Worm (Caenorhabditis elegans) whole organism, L1 larva: ENCODE results near the gene cdd-2.

Experiments
- C04F5.9 ChIP-seq: sonication (generic microtip); optimal IDR thresholded peaks from 2 replicates; lab custom pipeline; 2016; ENCODE audit warnings: missing genetic modification characterization, missing compliant biosample characterization
- C16A3.4 ChIP-seq: fragments of 150-350 bp; optimal IDR thresholded peaks from 2 replicates; lab custom pipeline; 2014; ENCODE audit warnings: missing biosample characterization, missing genetic modification characterization
- alr-1 ChIP-seq: fragments of 200-800 bp; sonication (Bioruptor generic); optimal IDR thresholded peaks from 2 replicates; lab custom pipeline; 2018; ENCODE audit warnings: borderline replicate concordance, mild to moderate bottlenecking, missing genetic modification characterization, missing compliant biosample characterization
- aly-2 ChIP-seq: fragments of 150-350 bp; optimal IDR thresholded peaks from 2 replicates; lab custom pipeline; 2014; ENCODE audit warnings: missing biosample characterization, missing genetic modification characterization
- ceh-63 ChIP-seq: fragments of 200-800 bp; sonication (Bioruptor generic); optimal IDR thresholded peaks from 2 replicates; lab custom pipeline; 2018; ENCODE audit warnings: mild to moderate bottlenecking, missing genetic modification characterization, missing compliant biosample characterization
- ceh-8 ChIP-seq: fragments of 200-800 bp; sonication (Bioruptor generic); optimal IDR thresholded peaks from 2 replicates; lab custom pipeline; 2018; ENCODE audit warnings: mild to moderate bottlenecking, missing genetic modification characterization, moderate library complexity, missing compliant biosample characterization
- ceh-82 ChIP-seq, 3 experiments: fragments of 150-350 bp in 1 of 3; sonication (generic microtip) in 2 of 3; optimal IDR thresholded peaks; 2 replicates each; lab custom pipeline; 2014 to 2017; ENCODE audit warnings: missing biosample characterization in 3 of 3, missing genetic modification characterization in 3 of 3
- ces-1 ChIP-seq: fragments of 150-350 bp; optimal IDR thresholded peaks from 2 replicates; lab custom pipeline; 2014; ENCODE audit warnings: missing biosample characterization, missing genetic modification reagents, missing genetic modification characterization
- dsc-1 ChIP-seq: sonication (generic microtip); optimal IDR thresholded peaks from 2 replicates; lab custom pipeline; 2016; ENCODE audit warnings: mild to moderate bottlenecking, missing genetic modification characterization, missing compliant biosample characterization
- egl-13 ChIP-seq: sonication (generic microtip); optimal IDR thresholded peaks from 2 replicates; lab custom pipeline; 2016; ENCODE audit warnings: missing genotype, missing genetic modification reagents, missing genetic modification characterization, missing compliant biosample characterization
- egl-27 ChIP-seq, 2 experiments: fragments of 150-350 bp in 1 of 2; sonication (generic microtip); optimal IDR thresholded peaks; 3 replicates each; lab custom pipeline; 2017 to 2018; ENCODE audit warnings: missing biosample characterization in 2 of 2, missing genetic modification characterization in 2 of 2, missing genetic modification reagents in 2 of 2
- elt-2 ChIP-seq: sonication (generic microtip); optimal IDR thresholded peaks from 2 replicates; lab custom pipeline; 2016; ENCODE audit warnings: missing genetic modification characterization, mild to moderate bottlenecking, inconsistent platforms, missing compliant biosample characterization, missing genetic modification reagents
- fkh-10 ChIP-seq: sonication (generic microtip); optimal IDR thresholded peaks from 2 replicates; lab custom pipeline; 2017; ENCODE audit warnings: missing biosample characterization, missing genetic modification reagents, missing genetic modification characterization
- fkh-4 ChIP-seq: sonication (generic microtip); optimal IDR thresholded peaks from 2 replicates; lab custom pipeline; 2016; ENCODE audit warnings: missing compliant biosample characterization, missing genetic modification characterization, borderline replicate concordance
- fos-1 ChIP-seq: fragments of 150-350 bp; optimal IDR thresholded peaks from 2 replicates; lab custom pipeline; 2014; ENCODE audit warnings: missing biosample characterization, missing genetic modification characterization
- grh-1 ChIP-seq: fragments of 200-800 bp; sonication (Bioruptor generic); IDR thresholded peaks from 2 replicates; pipeline ENCODE4 v1.3.6; 2022; ENCODE audit warnings: missing genetic modification reagents, missing genetic modification characterization, missing compliant biosample characterization
- hlh-4 ChIP-seq: sonication (generic microtip); optimal IDR thresholded peaks from 2 replicates; lab custom pipeline; 2016; ENCODE audit warnings: mild to moderate bottlenecking, missing genetic modification characterization, missing compliant biosample characterization
- hpl-2 ChIP-seq: fragments of 150-350 bp; optimal IDR thresholded peaks from 2 replicates; lab custom pipeline; 2014; ENCODE audit warnings: missing biosample characterization, missing genetic modification reagents, missing genetic modification characterization
- irx-1 ChIP-seq: sonication (generic microtip); optimal IDR thresholded peaks from 2 replicates; lab custom pipeline; 2016; ENCODE audit warnings: missing genetic modification characterization, missing compliant biosample characterization
- isw-1 ChIP-seq: fragments of 200-800 bp; sonication (Bioruptor generic); IDR thresholded peaks from 2 replicates; pipeline ENCODE4 v1.3.6; 2022; ENCODE audit warnings: missing genetic modification characterization, missing compliant biosample characterization
- jun-1 ChIP-seq: fragments of 150-350 bp; optimal IDR thresholded peaks from 2 replicates; lab custom pipeline; 2014; ENCODE audit warnings: missing biosample characterization, missing genetic modification reagents, missing genetic modification characterization
- lin-13 ChIP-seq: fragments of 150-350 bp; optimal IDR thresholded peaks from 2 replicates; lab custom pipeline; 2014; ENCODE audit warnings: missing biosample characterization, missing genetic modification reagents, missing genetic modification characterization
- lin-14 ChIP-seq: fragments of 200-800 bp; sonication (Bioruptor generic); optimal IDR thresholded peaks from 2 replicates; lab custom pipeline; 2018; ENCODE audit warnings: mild to moderate bottlenecking, missing genetic modification characterization, moderate library complexity, missing compliant biosample characterization
- lin-15B ChIP-seq: fragments of 150-350 bp; sonication (generic microtip); optimal IDR thresholded peaks from 3 replicates; lab custom pipeline; 2014; ENCODE audit warnings: missing biosample characterization, missing genetic modification characterization
- lin-35 ChIP-seq, 2 experiments: fragments of 150-350 bp; optimal IDR thresholded peaks; 2 replicates each; lab custom pipeline; 2014; ENCODE audit warnings: missing biosample characterization in 2 of 2, missing genetic modification characterization in 2 of 2, missing genetic modification reagents in 2 of 2
- lsy-2 ChIP-seq, 2 experiments: fragments of 150-350 bp; optimal IDR thresholded peaks; 2 replicates each; lab custom pipeline; 2014; ENCODE audit warnings: missing biosample characterization in 2 of 2, missing genetic modification characterization in 2 of 2
- mdl-1 ChIP-seq, 2 experiments: fragments of 150-350 bp; optimal IDR thresholded peaks; 2 replicates each; lab custom pipeline; 2014 to 2017; ENCODE audit warnings: missing biosample characterization in 2 of 2, missing genetic modification characterization in 2 of 2, inconsistent platforms in 1 of 2
- nhr-12 ChIP-seq: sonication (generic microtip); optimal IDR thresholded peaks from 2 replicates; lab custom pipeline; 2017; ENCODE audit warnings: missing biosample characterization, missing genetic modification characterization
- nhr-19 ChIP-seq: fragments of 200-800 bp; sonication (Bioruptor generic); conservative IDR thresholded peaks from 2 replicates; pipeline ENCODE4 v1.3.6; 2022; ENCODE audit warnings: missing genetic modification characterization, missing compliant biosample characterization
- nhr-20 ChIP-seq: sonication (generic microtip); optimal IDR thresholded peaks from 2 replicates; lab custom pipeline; 2016; ENCODE audit warnings: mild to moderate bottlenecking, missing genetic modification characterization, missing compliant biosample characterization
- nhr-237 ChIP-seq: fragments of 150-350 bp; optimal IDR thresholded peaks from 2 replicates; lab custom pipeline; 2014; ENCODE audit warnings: missing biosample characterization, missing genetic modification characterization
- nhr-47 ChIP-seq: sonication (generic microtip); optimal IDR thresholded peaks from 2 replicates; lab custom pipeline; 2016; ENCODE audit warnings: mild to moderate bottlenecking, missing genetic modification characterization, moderate library complexity, missing compliant biosample characterization
- nhr-71 ChIP-seq: sonication (generic microtip); optimal IDR thresholded peaks from 2 replicates; lab custom pipeline; 2016; ENCODE audit warnings: mild to moderate bottlenecking, missing genetic modification characterization, moderate library complexity, missing compliant biosample characterization
- nhr-76 ChIP-seq: sonication (generic microtip); optimal IDR thresholded peaks from 2 replicates; lab custom pipeline; 2017; ENCODE audit warnings: missing biosample characterization, missing genetic modification characterization
- nhr-84 ChIP-seq: sonication (generic microtip); optimal IDR thresholded peaks from 2 replicates; lab custom pipeline; 2017; ENCODE audit warnings: missing biosample characterization, missing genetic modification characterization
- nhr-85 ChIP-seq: sonication (generic microtip); peaks from one replicate; lab custom pipeline; 2016; ENCODE audit warnings: missing genetic modification characterization, inconsistent platforms, missing compliant biosample characterization
- nhr-90 ChIP-seq: sonication (generic microtip); optimal IDR thresholded peaks from 2 replicates; lab custom pipeline; 2016; ENCODE audit warnings: mild to moderate bottlenecking, missing genetic modification characterization, missing compliant biosample characterization; ENCODE audit not compliant: poor library complexity
- pag-3 ChIP-seq: sonication (generic microtip); optimal IDR thresholded peaks from 2 replicates; lab custom pipeline; 2017; ENCODE audit warnings: missing genetic modification characterization, mild to moderate bottlenecking, missing compliant biosample characterization, antibody characterized with exemption, borderline replicate concordance; ENCODE audit not compliant: insufficient read depth
- pax-3 ChIP-seq: fragments of 200-800 bp; sonication (Bioruptor generic); optimal IDR thresholded peaks from 2 replicates; lab custom pipeline; 2018; ENCODE audit warnings: mild to moderate bottlenecking, missing genetic modification characterization, moderate library complexity, missing compliant biosample characterization
- rnt-1 ChIP-seq: sonication (generic microtip); optimal IDR thresholded peaks from 2 replicates; lab custom pipeline; 2016; ENCODE audit warnings: mild to moderate bottlenecking, missing genetic modification characterization, moderate library complexity, missing compliant biosample characterization
- skn-1 ChIP-seq: fragments of 150-350 bp; optimal IDR thresholded peaks from 2 replicates; lab custom pipeline; 2014; ENCODE audit warnings: missing biosample characterization, missing genetic modification characterization
- snpc-4 ChIP-seq: fragments of 150-350 bp; optimal IDR thresholded peaks from 2 replicates; lab custom pipeline; 2014; ENCODE audit warnings: missing biosample characterization, missing genetic modification characterization
- sox-4 ChIP-seq: sonication (generic microtip); optimal IDR thresholded peaks from 2 replicates; lab custom pipeline; 2016; ENCODE audit warnings: missing genetic modification characterization, missing compliant biosample characterization
- sup-37 ChIP-seq: fragments of 200-800 bp; sonication (Bioruptor generic); optimal IDR thresholded peaks from 2 replicates; lab custom pipeline; 2018; ENCODE audit warnings: mild to moderate bottlenecking, missing genetic modification characterization, missing compliant biosample characterization
- tbx-2 ChIP-seq: sonication (generic microtip); optimal IDR thresholded peaks from 2 replicates; lab custom pipeline; 2016; ENCODE audit warnings: missing genetic modification characterization, missing compliant biosample characterization
- tlp-1 ChIP-seq: fragments of 150-350 bp; optimal IDR thresholded peaks from 2 replicates; lab custom pipeline; 2014; ENCODE audit warnings: missing biosample characterization, missing genetic modification characterization
- unc-130 ChIP-seq: fragments of 150-350 bp; optimal IDR thresholded peaks from 2 replicates; lab custom pipeline; 2017; ENCODE audit warnings: missing biosample characterization, missing genetic modification characterization, inconsistent platforms
- unc-30 ChIP-seq: sonication (generic microtip); optimal IDR thresholded peaks from 2 replicates; lab custom pipeline; 2017; ENCODE audit warnings: missing biosample characterization, missing genetic modification characterization
- unc-62 ChIP-seq: fragments of 150-350 bp; optimal IDR thresholded peaks from 2 replicates; lab custom pipeline; 2014; ENCODE audit warnings: missing biosample characterization, missing genetic modification reagents, missing genetic modification characterization
- zip-4 ChIP-seq: fragments of 200-800 bp; sonication (Bioruptor generic); optimal IDR thresholded peaks from 2 replicates; lab custom pipeline; 2018; ENCODE audit warnings: mild to moderate bottlenecking, missing genetic modification characterization, moderate library complexity, missing compliant biosample characterization
- ztf-11 ChIP-seq, 2 experiments: sonication (generic microtip); optimal IDR thresholded peaks; 2 replicates each; lab custom pipeline; 2016 to 2017; ENCODE audit warnings: missing genetic modification characterization in 2 of 2, missing biosample characterization in 1 of 2, missing compliant biosample characterization in 1 of 2
- ztf-4 ChIP-seq: fragments of 150-350 bp; optimal IDR thresholded peaks from 2 replicates; lab custom pipeline; 2014; ENCODE audit warnings: missing biosample characterization, missing genetic modification characterization

cdd-2 gene

ce11 chrIV:7552958-7553553 is 5.4 kb upstream of the cdd-2 start, which contains the start of gene dif-1:
dif-1 (minus strand) TSS chrIV:7553008.
- TF ChIP-seq lin-15B (tag; lab: Kevin White, UChicago), result no peak
- no peak for TF ChIP-seq aly-2 (tag; lab: Kevin White, UChicago)
- TF ChIP-seq skn-1 (tag; lab: Kevin White, UChicago), result no peak
- no peak for TF ChIP-seq fkh-10 (GFP tag; lab: Kevin White, UChicago)
- peak in 1 of 2 experiments; percentile 54 for TF ChIP-seq lin-35 (GFP tag; optimal IDR thresholded peaks at IDR 0.05; lab: Kevin White, UChicago)
- no peak for TF ChIP-seq egl-27 (tag; optimal IDR thresholded peaks at IDR 0.05; lab: Kevin White, UChicago)
- no peak for TF ChIP-seq hlh-4 (tag; lab: Kevin White, UChicago)
- TF ChIP-seq tlp-1, result no peak
- no peak for TF ChIP-seq ceh-82 (tag; optimal IDR thresholded peaks at IDR 0.05; lab: Kevin White, UChicago)
- TF ChIP-seq ztf-4 (tag; lab: Kevin White, UChicago), result no peak
- TF ChIP-seq ztf-11 (tag; optimal IDR thresholded peaks at IDR 0.05; lab: Kevin White, UChicago), result no peak
- no peak for TF ChIP-seq nhr-237 (tag; lab: Kevin White, UChicago)
- no peak for TF ChIP-seq unc-30 (tag; lab: Kevin White, UChicago)
- TF ChIP-seq lsy-2 (tag; optimal IDR thresholded peaks at IDR 0.05; lab: Kevin White, UChicago), result peak in 1 of 2 experiments; percentile 26
- TF ChIP-seq irx-1 (tag; lab: Kevin White, UChicago), result no peak
- TF ChIP-seq unc-130 (tag; lab: Kevin White, UChicago), result no peak
- no peak for TF ChIP-seq mdl-1 (tag; optimal IDR thresholded peaks at IDR 0.05; lab: Kevin White, UChicago)
- no peak for TF ChIP-seq lin-13
- no peak for TF ChIP-seq snpc-4 (tag; lab: Kevin White, UChicago)
- no peak for TF ChIP-seq ceh-8 (GFP tag; lab: Kevin White, UChicago)
- TF ChIP-seq zip-4 (GFP tag; lab: Kevin White, UChicago), result no peak
- TF ChIP-seq pax-3 (tag; lab: Kevin White, UChicago), result no peak
- no peak for TF ChIP-seq fkh-4 (tag; lab: Kevin White, UChicago)
- TF ChIP-seq sup-37 (GFP tag; lab: Kevin White, UChicago), result no peak
- peak; percentile 30 for TF ChIP-seq nhr-71
- no peak for TF ChIP-seq nhr-47
- TF ChIP-seq jun-1 (tag; lab: Kevin White, UChicago), result no peak
- no peak for TF ChIP-seq alr-1 (tag; lab: Kevin White, UChicago)
- no peak for TF ChIP-seq nhr-85 (tag; lab: Kevin White, UChicago)
- TF ChIP-seq isw-1, result no peak
- no peak for TF ChIP-seq grh-1 (GFP tag; lab: Robert Waterston, UW)
- TF ChIP-seq egl-13 (tag; lab: Kevin White, UChicago), result no peak
- no peak for TF ChIP-seq sox-4
- no peak for TF ChIP-seq fos-1
- no peak for TF ChIP-seq nhr-84 (tag; lab: Kevin White, UChicago)
- no peak for TF ChIP-seq C04F5.9 (tag; lab: Kevin White, UChicago)
- no peak for TF ChIP-seq dsc-1 (tag; lab: Kevin White, UChicago)
- TF ChIP-seq nhr-20 (tag; lab: Kevin White, UChicago), result peak; percentile 48
- TF ChIP-seq elt-2, result peak; percentile 65
- TF ChIP-seq pag-3 (tag; lab: Kevin White, UChicago), result no peak
- no peak for TF ChIP-seq ceh-63 (GFP tag; lab: Kevin White, UChicago)
- no peak; the same call in 1 of the 2 replicates for TF ChIP-seq nhr-19 (GFP tag; lab: Robert Waterston, UW)
- peak; percentile 31 for TF ChIP-seq rnt-1
- no peak for TF ChIP-seq nhr-90
- TF ChIP-seq lin-14, result peak; percentile 73
- no peak for TF ChIP-seq C16A3.4 (tag; lab: Kevin White, UChicago)
- no peak for TF ChIP-seq unc-62 (GFP tag; lab: Kevin White, UChicago)
- no peak for TF ChIP-seq tbx-2
- TF ChIP-seq nhr-12 (tag; lab: Kevin White, UChicago), result no peak
- TF ChIP-seq ces-1 (GFP tag; lab: Kevin White, UChicago), result no peak
- TF ChIP-seq nhr-76 (tag; lab: Kevin White, UChicago), result no peak
- TF ChIP-seq hpl-2 (GFP tag; lab: Kevin White, UChicago), result no peak
